Worm (Caenorhabditis elegans) whole organism, young adult: ENCODE results near the gene Y47D3A.21.

ENCODE experiments used
- B0035.1 ChIP-seq: sonication (generic microtip); optimal IDR thresholded peaks from 2 replicates; lab custom pipeline; 2016; ENCODE audit warnings: missing genetic modification characterization, mild to moderate bottlenecking, missing compliant biosample characterization, missing genotype, missing genetic modification reagents
- C17E4.6 ChIP-seq: fragments of 200-800 bp; sonication (Bioruptor generic); IDR thresholded peaks from 2 replicates; pipeline ENCODE4 v1.3.6; 2022; ENCODE audit warnings: missing genetic modification reagents, missing genetic modification characterization, missing compliant biosample characterization
- F22D6.2 ChIP-seq: sonication (generic microtip); optimal IDR thresholded peaks from 2 replicates; lab custom pipeline; 2016; ENCODE audit warnings: mild to moderate bottlenecking, missing genetic modification characterization, missing compliant biosample characterization
- F57A8.1 ChIP-seq: fragments of 200-800 bp; sonication (Bioruptor generic); optimal IDR thresholded peaks from 2 replicates; lab custom pipeline; 2018; ENCODE audit warnings: mild to moderate bottlenecking, missing genetic modification characterization, moderate library complexity, missing compliant biosample characterization
- K11D2.4 ChIP-seq: fragments of 200-800 bp; sonication (Bioruptor generic); IDR thresholded peaks from 2 replicates; pipeline ENCODE4 v1.3.6; 2022; ENCODE audit warnings: missing genetic modification reagents, missing genetic modification characterization, missing compliant biosample characterization
- Y53F4B.3 ChIP-seq: fragments of 200-800 bp; sonication (Bioruptor generic); IDR thresholded peaks from 2 replicates; pipeline ENCODE4 v1.3.6; 2022; ENCODE audit warnings: missing genetic modification reagents, missing genetic modification characterization, missing compliant biosample characterization
- Y53G8AR.9 ChIP-seq: fragments of 200-800 bp; sonication (Bioruptor generic); conservative IDR thresholded peaks from 2 replicates; pipeline ENCODE4 v1.3.6; 2022; ENCODE audit warnings: missing genetic modification reagents, missing genetic modification characterization, missing compliant biosample characterization
- Y95B8A.8 ChIP-seq: fragments of 200-800 bp; sonication (Bioruptor generic); IDR thresholded peaks from 2 replicates; pipeline ENCODE4 v1.3.6; 2022; ENCODE audit warnings: missing genetic modification reagents, missing genetic modification characterization, missing compliant biosample characterization
- akir-1 ChIP-seq: fragments of 200-800 bp; sonication (Bioruptor generic); optimal IDR thresholded peaks from 2 replicates; lab custom pipeline; 2018; ENCODE audit warnings: mild to moderate bottlenecking, missing genetic modification characterization, moderate library complexity, missing compliant biosample characterization
- aptf-3 ChIP-seq: fragments of 200-800 bp; sonication (Bioruptor generic); IDR thresholded peaks from 2 replicates; pipeline ENCODE4 v1.3.6; 2022; ENCODE audit warnings: missing genetic modification characterization, missing compliant biosample characterization
- atf-7 ChIP-seq: sonication (generic microtip); optimal IDR thresholded peaks from 2 replicates; lab custom pipeline; 2017; ENCODE audit warnings: mild to moderate bottlenecking, missing genetic modification characterization, missing compliant biosample characterization
- athp-1 ChIP-seq: sonication (generic microtip); optimal IDR thresholded peaks from 2 replicates; lab custom pipeline; 2017; ENCODE audit warnings: mild to moderate bottlenecking, missing genetic modification characterization, missing compliant biosample characterization
- attf-5 ChIP-seq: fragments of 200-800 bp; sonication (Bioruptor generic); optimal IDR thresholded peaks from 2 replicates; lab custom pipeline; 2018; ENCODE audit warnings: mild to moderate bottlenecking, missing genetic modification characterization, missing compliant biosample characterization
- attf-6 ChIP-seq: fragments of 200-800 bp; sonication (Bioruptor generic); IDR thresholded peaks from 2 replicates; pipeline ENCODE4 v1.3.6; 2022; ENCODE audit warnings: missing genetic modification reagents, missing genetic modification characterization, missing compliant biosample characterization
- ceh-58 ChIP-seq: fragments of 200-800 bp; sonication (Bioruptor generic); IDR thresholded peaks from 2 replicates; pipeline ENCODE4 v1.3.6; 2022; ENCODE audit warnings: missing genetic modification characterization, missing compliant biosample characterization
- ceh-79 ChIP-seq: sonication (generic microtip); optimal IDR thresholded peaks from 2 replicates; lab custom pipeline; 2017; ENCODE audit warnings: mild to moderate bottlenecking, missing genetic modification characterization, missing compliant biosample characterization
- chd-7 ChIP-seq: sonication (generic microtip); optimal IDR thresholded peaks from 2 replicates; lab custom pipeline; 2016; ENCODE audit warnings: mild to moderate bottlenecking, missing genetic modification characterization, moderate library complexity, missing compliant biosample characterization
- die-1 ChIP-seq: sonication (generic microtip); optimal IDR thresholded peaks from 2 replicates; lab custom pipeline; 2016; ENCODE audit warnings: missing genotype, mild to moderate bottlenecking, missing genetic modification characterization, missing compliant biosample characterization
- dpff-1 ChIP-seq: sonication (generic microtip); optimal IDR thresholded peaks from 2 replicates; lab custom pipeline; 2017; ENCODE audit warnings: mild to moderate bottlenecking, missing genetic modification characterization, missing compliant biosample characterization
- dpl-1 ChIP-seq: fragments of 150-350 bp; optimal IDR thresholded peaks from 2 replicates; lab custom pipeline; 2014; ENCODE audit warnings: missing biosample characterization, missing genetic modification reagents, missing genetic modification characterization
- efl-1 ChIP-seq: fragments of 150-350 bp; optimal IDR thresholded peaks from 2 replicates; lab custom pipeline; 2014; ENCODE audit warnings: missing biosample characterization, missing genetic modification reagents, missing genetic modification characterization
- egl-44 ChIP-seq: fragments of 200-800 bp; sonication (Bioruptor generic); IDR thresholded peaks from 2 replicates; pipeline ENCODE4 v1.3.6; 2022; ENCODE audit warnings: missing genetic modification reagents, missing genetic modification characterization, missing compliant biosample characterization
- ekl-4 ChIP-seq: fragments of 200-800 bp; sonication (Bioruptor generic); IDR thresholded peaks from 2 replicates; pipeline ENCODE4 v1.3.6; 2022; ENCODE audit warnings: missing genetic modification reagents, missing genetic modification characterization, missing compliant biosample characterization
- ets-4 ChIP-seq: fragments of 200-800 bp; sonication (Bioruptor generic); optimal IDR thresholded peaks from 2 replicates; lab custom pipeline; 2018; ENCODE audit warnings: mild to moderate bottlenecking, missing genetic modification characterization, missing compliant biosample characterization
- gei-17 ChIP-seq: fragments of 200-800 bp; sonication (Bioruptor generic); optimal IDR thresholded peaks from 2 replicates; lab custom pipeline; 2018; ENCODE audit warnings: mild to moderate bottlenecking, missing genetic modification characterization, missing compliant biosample characterization
- hlh-12 ChIP-seq: sonication (generic microtip); optimal IDR thresholded peaks from 2 replicates; lab custom pipeline; 2016; ENCODE audit warnings: missing genetic modification characterization, missing compliant biosample characterization
- hrde-1 ChIP-seq: sonication (generic microtip); optimal IDR thresholded peaks from 2 replicates; lab custom pipeline; 2016; ENCODE audit warnings: missing genetic modification characterization, mild to moderate bottlenecking, missing compliant biosample characterization, moderate library complexity, missing genotype, missing genetic modification reagents, borderline replicate concordance
- hsf-1 ChIP-seq: fragments of 200-800 bp; sonication (Bioruptor generic); IDR thresholded peaks from 2 replicates; pipeline ENCODE4 v1.3.6; 2022; ENCODE audit warnings: missing genetic modification reagents, missing genetic modification characterization, missing compliant biosample characterization
- lir-1 ChIP-seq: fragments of 200-800 bp; sonication (Bioruptor generic); conservative IDR thresholded peaks from 2 replicates; pipeline ENCODE4 v1.3.6; 2022; ENCODE audit warnings: missing genetic modification reagents, missing genetic modification characterization, missing compliant biosample characterization
- madf-3 ChIP-seq: fragments of 200-800 bp; sonication (Bioruptor generic); IDR thresholded peaks from 2 replicates; pipeline ENCODE4 v1.3.6; 2022; ENCODE audit warnings: missing genetic modification reagents, missing genetic modification characterization, missing compliant biosample characterization
- nfya-1 ChIP-seq: sonication (generic microtip); optimal IDR thresholded peaks from 2 replicates; lab custom pipeline; 2017; ENCODE audit warnings: antibody characterized with exemption, missing compliant biosample characterization, missing genetic modification characterization, borderline replicate concordance; ENCODE audit not compliant: insufficient read depth
- nfya-2 ChIP-seq: fragments of 200-800 bp; sonication (Bioruptor generic); IDR thresholded peaks from 2 replicates; pipeline ENCODE4 v1.3.6; 2022; ENCODE audit warnings: missing genetic modification reagents, missing genetic modification characterization, missing compliant biosample characterization
- rcor-1 ChIP-seq: fragments of 200-800 bp; sonication (Bioruptor generic); IDR thresholded peaks from 2 replicates; pipeline ENCODE4 v1.3.6; 2022; ENCODE audit warnings: missing genetic modification reagents, missing genetic modification characterization, missing compliant biosample characterization
- rpc-1 ChIP-seq, 2 experiments: fragments of 150-350 bp in 1 of 2; sonication (generic microtip) in 1 of 2; optimal IDR thresholded peaks; 2 replicates each; lab custom pipeline; 2014 to 2018; ENCODE audit warnings: missing biosample characterization in 1 of 2, missing genetic modification characterization in 1 of 2, missing genetic modification reagents in 1 of 2, missing genotype in 1 of 2
- sdz-38 ChIP-seq: sonication (generic microtip); optimal IDR thresholded peaks from 2 replicates; lab custom pipeline; 2016; ENCODE audit warnings: missing genotype, missing genetic modification characterization, missing compliant biosample characterization
- snpc-1.1 ChIP-seq: sonication (generic microtip); optimal IDR thresholded peaks from 2 replicates; lab custom pipeline; 2017; ENCODE audit warnings: missing genetic modification characterization, mild to moderate bottlenecking, missing compliant biosample characterization, antibody characterized with exemption, moderate library complexity, missing genotype, missing genetic modification reagents; ENCODE audit not compliant: insufficient read depth
- snpc-1.3 ChIP-seq: sonication (generic microtip); optimal IDR thresholded peaks from 2 replicates; lab custom pipeline; 2017; ENCODE audit warnings: missing genetic modification characterization, mild to moderate bottlenecking, missing compliant biosample characterization, antibody characterized with exemption, moderate library complexity, missing genotype, missing genetic modification reagents; ENCODE audit not compliant: insufficient read depth
- snpc-3.4 ChIP-seq: sonication (generic microtip); optimal IDR thresholded peaks from 2 replicates; lab custom pipeline; 2017; ENCODE audit warnings: missing genetic modification characterization, mild to moderate bottlenecking, missing compliant biosample characterization, antibody characterized with exemption, moderate library complexity, missing genotype, missing genetic modification reagents
- ztf-25 ChIP-seq: fragments of 200-800 bp; sonication (Bioruptor generic); IDR thresholded peaks from 2 replicates; pipeline ENCODE4 v1.3.6; 2022; ENCODE audit warnings: missing genetic modification reagents, missing genetic modification characterization, missing compliant biosample characterization
- ztf-28 ChIP-seq: fragments of 200-800 bp; sonication (Bioruptor generic); IDR thresholded peaks from 2 replicates; pipeline ENCODE4 v1.3.6; 2022; ENCODE audit warnings: missing genetic modification reagents, missing genetic modification characterization, missing compliant biosample characterization
- ztf-3 ChIP-seq: fragments of 200-800 bp; sonication (Bioruptor generic); optimal IDR thresholded peaks from 2 replicates; lab custom pipeline; 2018; ENCODE audit warnings: mild to moderate bottlenecking, missing genetic modification characterization, missing compliant biosample characterization

Gene Y47D3A.21

ce11 chrIII:11251718-11252441 is 26.8 kb downstream of the Y47D3A.21 start, which contains the start of gene Y47D3A.32 (continued):
- TF ChIP-seq F57A8.1, result no peak
- no peak for TF ChIP-seq ekl-4 (GFP tag; lab: Robert Waterston, UW)
- TF ChIP-seq gei-17, result no peak
- TF ChIP-seq lir-1 (GFP tag; lab: Robert Waterston, UW), result no peak
- TF ChIP-seq ceh-58, result no peak
- TF ChIP-seq akir-1 (GFP tag; lab: Kevin White, UChicago), result no peak
- TF ChIP-seq ztf-28 (GFP tag; lab: Robert Waterston, UW), result no peak
- no peak for TF ChIP-seq egl-44
- TF ChIP-seq ztf-3, result no peak
- TF ChIP-seq efl-1 (GFP tag; lab: Kevin White, UChicago), result no peak
- no peak for TF ChIP-seq snpc-3.4 (tag; lab: Kevin White, UChicago)
- no peak for TF ChIP-seq snpc-1.1 (tag; lab: Kevin White, UChicago)
- TF ChIP-seq ets-4, result no peak
- TF ChIP-seq hsf-1 (GFP tag; lab: Robert Waterston, UW), result peak; percentile 55; the same call in 1 of the 2 replicates
- TF ChIP-seq nfya-1 (tag; lab: Kevin White, UChicago), result no peak
- no peak for TF ChIP-seq aptf-3
- TF ChIP-seq attf-5, result peak; percentile 36
- TF ChIP-seq Y53F4B.3 (GFP tag; lab: Robert Waterston, UW), result no peak
- TF ChIP-seq Y95B8A.8 (GFP tag; lab: Robert Waterston, UW), result peak; percentile 53; the same call in 1 of the 2 replicates
- no peak for TF ChIP-seq hrde-1 (tag; lab: Kevin White, UChicago)
- no peak for TF ChIP-seq B0035.1
- TF ChIP-seq C17E4.6, result no peak
- TF ChIP-seq rcor-1 (GFP tag; lab: Robert Waterston, UW), result no peak
- no peak for TF ChIP-seq rpc-1 (optimal IDR thresholded peaks at IDR 0.05; lab: Kevin White, UChicago)
- no peak for TF ChIP-seq rpc-1 (tag; optimal IDR thresholded peaks at IDR 0.05; lab: Kevin White, UChicago)
- TF ChIP-seq dpl-1 (GFP tag; lab: Kevin White, UChicago), result no peak
- peak; percentile 11 for TF ChIP-seq athp-1
- peak; percentile 34; the same call in 1 of the 2 replicates for TF ChIP-seq Y53G8AR.9 (GFP tag; lab: Robert Waterston, UW)
- no peak for TF ChIP-seq attf-6 (GFP tag; lab: Robert Waterston, UW)
- TF ChIP-seq ceh-79, result no peak
- no peak for TF ChIP-seq snpc-1.3 (tag; lab: Kevin White, UChicago)
- TF ChIP-seq F22D6.2 (tag; lab: Kevin White, UChicago), result no peak
- no peak for TF ChIP-seq sdz-38
- peak; percentile 65 for TF ChIP-seq dpff-1
- no peak for TF ChIP-seq atf-7 (tag; lab: Kevin White, UChicago)
- no peak for TF ChIP-seq nfya-2 (GFP tag; lab: Robert Waterston, UW)
- peak; percentile 59; the same call in 1 of the 2 replicates for TF ChIP-seq ztf-25 (GFP tag; lab: Robert Waterston, UW)
- TF ChIP-seq hlh-12, result no peak
- TF ChIP-seq die-1, result no peak
- TF ChIP-seq madf-3 (GFP tag; lab: Robert Waterston, UW), result no peak
- TF ChIP-seq chd-7 (tag; lab: Kevin White, UChicago), result peak; percentile 56
- no peak for TF ChIP-seq K11D2.4
